Worm (Caenorhabditis elegans): ENCODE data around the gene pph-6.

ce11 chrIII:3431385-3431784 lies 30.1 kb upstream of the pph-6 start, which contains the start of gene K01A11.1:
- TF ChIP-seq flt-1 (GFP tag; IDR thresholded peaks at IDR 0.05) (no peak), med-1 (GFP tag; optimal IDR thresholded peaks at IDR 0.05; ENCODE audit: insufficient read depth) (no peak), ztf-29 (GFP tag; IDR thresholded peaks at IDR 0.05) (no peak), ref-1 (GFP tag; conservative IDR thresholded peaks at IDR 0.05) (no peak), klf-2 (GFP tag; conservative IDR thresholded peaks at IDR 0.05) (no peak), cog-1 (tag; optimal IDR thresholded peaks at IDR 0.05) (no peak)
